Worm (Caenorhabditis elegans): Measurements from ENCODE around the gene hot-2.

DNA sequence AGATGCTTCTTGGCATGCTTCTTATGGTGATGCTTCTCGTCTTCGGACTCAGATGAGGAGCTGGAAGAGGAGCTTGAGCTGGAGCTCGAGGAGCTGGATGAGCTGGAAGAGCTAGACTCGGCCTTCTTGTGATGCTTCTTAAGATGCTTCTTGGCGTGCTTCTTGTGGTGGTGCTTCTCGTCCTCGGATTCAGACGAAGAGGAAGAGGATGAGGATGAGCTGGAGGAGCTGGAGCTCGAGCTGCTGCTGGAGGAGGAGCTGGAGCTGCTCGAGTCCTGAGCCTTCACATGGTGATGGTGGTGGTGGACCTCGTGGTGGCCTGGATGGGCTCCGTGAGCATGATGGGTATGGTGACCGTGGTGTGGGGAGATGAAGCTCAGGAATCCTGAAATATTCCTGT, 28.2 kb downstream of the hot-2 start:
- TF ChIP-seq him-1 (tag; optimal IDR thresholded peaks at IDR 0.05): no peak
- no peak for TF ChIP-seq dao-5 (tag; optimal IDR thresholded peaks at IDR 0.05)
- TF ChIP-seq W03F9.2 (tag; optimal IDR thresholded peaks at IDR 0.05): no peak
